Fruit fly (Drosophila melanogaster) Kc167 (cell line): Measurements from ENCODE around the gene RhoGAPp190.

Experiments used
- Myc ChIP-seq: fragments of >200 bp; optimal IDR thresholded peaks from 2 replicates; lab custom pipeline; 2017; ENCODE audit warnings: missing external identifiers
- Sin3A ChIP-seq: fragments of >200 bp; optimal IDR thresholded peaks from 2 replicates; lab custom pipeline; 2018; ENCODE audit warnings: missing external identifiers
- h ChIP-seq: fragments of >200 bp; optimal IDR thresholded peaks from 3 replicates; lab custom pipeline; 2018; ENCODE audit warnings: missing external identifiers
- insv ChIP-seq: fragments of >200 bp; optimal IDR thresholded peaks from 3 replicates; lab custom pipeline; 2018; ENCODE audit warnings: missing external identifiers
- psq ChIP-seq: fragments of >200 bp; optimal IDR thresholded peaks from 2 replicates; lab custom pipeline; 2017; ENCODE audit warnings: missing external identifiers
- ttk ChIP-seq: sonication (Bioruptor generic); optimal IDR thresholded peaks from 2 replicates; lab custom pipeline; 2017; ENCODE audit warnings: missing external identifiers

- no peak for TF ChIP-seq Myc (lab: Kevin White, UChicago)
- no peak for TF ChIP-seq h (lab: Kevin White, UChicago)
- no peak for TF ChIP-seq ttk
- TF ChIP-seq psq: no peak
- no peak for TF ChIP-seq insv (lab: Kevin White, UChicago)
- TF ChIP-seq Sin3A (lab: Kevin White, UChicago): no peak
Measured at dm6 chrX:17658207-17659118, 6.1 kb upstream of the RhoGAPp190 start.
